Fruit fly (Drosophila melanogaster): ENCODE results near the gene CG13829.

The CG13829 gene

DNA sequence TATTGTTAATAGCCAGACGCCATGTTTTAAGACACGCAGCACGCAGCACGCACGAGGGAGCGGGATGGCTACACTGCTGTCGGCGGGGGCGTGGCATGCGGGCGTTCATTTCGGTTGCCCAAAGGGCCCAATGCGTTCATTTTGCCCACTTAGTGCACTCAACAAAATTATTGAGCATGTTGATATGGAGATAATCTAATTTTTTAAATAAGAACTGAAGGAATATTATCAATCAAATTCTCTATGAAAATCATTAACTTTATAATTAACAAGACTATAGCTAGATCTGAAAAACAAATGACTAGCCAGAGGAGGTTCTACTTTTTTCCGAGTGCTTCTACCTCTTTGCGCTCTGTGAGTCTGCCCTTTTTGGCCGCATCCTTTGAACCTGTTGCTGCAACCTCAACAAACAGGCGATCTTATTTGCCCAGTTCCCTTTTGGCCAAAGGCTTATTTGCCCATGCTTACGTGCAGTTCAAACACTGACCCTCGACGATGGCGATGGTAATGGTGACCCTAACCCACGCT, 27.8 kb downstream of the CG13829 start:
- no peak for TF ChIP-seq CTCF (optimal IDR thresholded peaks at IDR 0.05)
- no peak for TF ChIP-seq CG8478 (optimal IDR thresholded peaks at IDR 0.05)

DNA sequence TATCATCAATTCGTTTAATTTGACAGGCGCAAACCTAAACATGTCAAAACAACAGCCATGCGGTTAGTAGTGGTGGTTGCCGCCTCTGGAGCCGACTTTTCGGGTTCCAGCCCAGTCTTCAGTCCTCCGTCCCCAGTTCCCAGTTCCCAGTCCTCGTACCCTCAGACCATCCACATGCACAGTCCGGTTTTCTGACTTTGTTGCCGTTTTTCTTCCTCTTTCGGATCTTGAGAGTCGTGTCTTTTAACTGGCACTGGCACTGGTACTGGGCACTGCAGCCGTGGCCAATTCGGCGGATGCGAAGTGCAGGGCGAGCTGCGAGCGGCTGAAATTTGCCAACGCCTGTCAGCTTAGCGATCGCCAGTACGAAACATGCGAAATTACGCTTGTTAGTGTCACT, 28.8 kb downstream of the CG13829 start:
- TF ChIP-seq CG8478 (optimal IDR thresholded peaks at IDR 0.05) (no peak), CTCF (optimal IDR thresholded peaks at IDR 0.05) (no peak)

DNA sequence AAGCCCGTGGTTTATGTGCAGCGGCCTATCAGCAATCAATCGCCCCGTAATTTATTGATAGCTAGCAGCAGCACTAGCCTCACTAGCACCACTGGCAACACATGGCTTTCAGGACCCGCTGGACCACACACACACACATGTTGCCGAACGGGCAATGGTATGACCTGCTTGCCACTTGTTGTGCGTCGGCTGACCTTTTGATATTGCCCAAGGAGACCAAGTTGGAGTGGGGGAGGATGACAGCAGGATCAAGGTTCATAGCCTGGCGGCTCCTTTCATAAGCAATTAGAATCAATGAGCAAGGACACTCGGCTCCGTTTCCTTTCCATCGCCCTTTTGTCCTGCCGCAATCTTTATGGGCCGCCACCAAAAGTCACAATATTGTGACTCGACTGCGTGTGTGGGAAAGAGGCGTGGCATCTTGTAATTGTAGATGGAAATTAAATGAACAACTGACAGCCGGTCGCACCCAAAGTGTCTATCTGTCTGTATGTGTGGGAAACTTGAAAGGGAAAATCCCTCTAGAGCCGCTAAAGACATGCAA, 29.7 kb downstream of the CG13829 start:
- TF ChIP-seq CG8478 (optimal IDR thresholded peaks at IDR 0.05), result no peak
- no peak for TF ChIP-seq CTCF (optimal IDR thresholded peaks at IDR 0.05)

DNA sequence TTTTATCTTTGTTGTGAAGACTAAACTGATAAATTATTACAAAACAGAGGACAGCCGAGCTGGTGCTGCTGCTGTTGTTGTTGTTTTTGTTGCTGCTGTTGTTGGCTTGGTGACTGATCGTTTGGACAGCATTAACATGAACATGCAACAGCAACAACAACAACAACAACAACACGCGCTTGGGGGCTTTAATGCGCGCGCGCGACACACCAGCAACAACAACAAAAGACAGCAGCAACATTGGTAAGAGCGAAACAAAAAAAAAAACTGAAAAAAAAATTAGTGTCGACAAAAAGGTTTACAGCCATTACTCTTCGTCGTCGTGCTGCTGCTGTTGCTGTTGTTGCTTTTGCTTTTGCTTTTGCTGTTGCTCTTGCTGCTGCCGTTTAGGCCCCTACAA, 30.3 kb downstream of the CG13829 start:
- TF ChIP-seq CTCF (optimal IDR thresholded peaks at IDR 0.05), result no peak
- TF ChIP-seq CG8478 (optimal IDR thresholded peaks at IDR 0.05), result no peak

DNA sequence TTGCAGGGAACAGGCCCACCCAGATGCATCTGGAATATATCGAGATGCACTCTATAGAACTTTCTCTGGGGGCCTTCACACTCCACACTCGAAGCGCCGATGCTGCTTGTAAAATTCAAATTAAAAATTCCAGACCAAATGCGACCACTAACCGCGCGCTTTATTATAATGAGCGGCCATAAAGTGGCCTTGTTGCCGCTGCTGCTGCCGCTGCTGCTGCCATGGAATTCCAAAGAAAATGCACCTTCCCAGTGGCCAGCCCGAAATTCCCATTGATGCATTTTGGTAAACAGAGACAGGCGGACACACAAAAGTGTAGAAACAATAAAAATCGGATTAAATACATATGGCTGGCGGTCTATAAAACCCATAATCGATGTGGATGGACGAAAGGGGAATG, 31.0 kb downstream of the CG13829 start:
- no peak for TF ChIP-seq CTCF (optimal IDR thresholded peaks at IDR 0.05)
- TF ChIP-seq CG8478 (optimal IDR thresholded peaks at IDR 0.05), result no peak

DNA sequence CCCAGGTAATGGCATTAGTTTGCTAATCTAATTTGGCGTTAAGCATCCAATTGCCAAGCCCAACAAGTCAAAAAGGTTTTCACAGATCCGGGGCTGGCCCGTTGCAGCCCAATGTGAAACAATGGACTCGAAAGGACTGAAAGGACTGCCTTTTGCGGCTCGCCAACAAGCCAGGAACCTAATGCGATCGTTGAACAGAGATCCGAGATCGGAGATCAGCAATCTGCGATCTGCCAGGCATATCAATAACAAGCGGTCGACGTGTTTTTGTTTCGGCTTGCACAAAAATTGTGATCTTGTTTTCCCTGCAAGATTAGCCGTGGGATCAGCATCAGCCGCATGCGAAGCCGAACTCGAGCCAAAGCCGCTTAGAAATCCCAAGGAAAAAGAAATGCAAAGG, 31.5 kb downstream of the CG13829 start:
- TF ChIP-seq CTCF (optimal IDR thresholded peaks at IDR 0.05), result no peak

DNA sequence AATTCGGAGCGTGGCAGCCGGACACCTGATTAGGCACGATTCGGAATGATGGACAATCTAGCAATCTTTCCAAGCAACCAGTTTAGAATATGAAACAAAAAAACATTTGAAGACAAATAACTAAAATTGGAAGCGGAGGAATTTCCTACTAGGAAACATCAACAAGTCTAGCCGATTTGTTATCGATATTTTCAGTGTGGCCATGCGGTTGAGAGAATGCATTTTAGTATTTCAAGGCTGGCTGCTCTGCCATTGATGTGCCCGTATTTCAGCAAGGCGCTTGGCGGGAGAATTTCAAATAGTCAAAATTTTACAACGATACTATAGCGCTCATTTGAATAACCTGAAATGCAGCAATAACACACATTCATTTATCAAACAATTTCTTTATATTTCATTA, 33.3 kb downstream of the CG13829 start, which contains the start of gene CG31457:
Gene CG31457, minus strand, starts transcription at position 186 of the 400 bp plus-strand sequence.
- no peak for TF ChIP-seq CG8478 (optimal IDR thresholded peaks at IDR 0.05)
- peak; percentile 49 to 50 for TF ChIP-seq CTCF (optimal IDR thresholded peaks at IDR 0.05)

DNA sequence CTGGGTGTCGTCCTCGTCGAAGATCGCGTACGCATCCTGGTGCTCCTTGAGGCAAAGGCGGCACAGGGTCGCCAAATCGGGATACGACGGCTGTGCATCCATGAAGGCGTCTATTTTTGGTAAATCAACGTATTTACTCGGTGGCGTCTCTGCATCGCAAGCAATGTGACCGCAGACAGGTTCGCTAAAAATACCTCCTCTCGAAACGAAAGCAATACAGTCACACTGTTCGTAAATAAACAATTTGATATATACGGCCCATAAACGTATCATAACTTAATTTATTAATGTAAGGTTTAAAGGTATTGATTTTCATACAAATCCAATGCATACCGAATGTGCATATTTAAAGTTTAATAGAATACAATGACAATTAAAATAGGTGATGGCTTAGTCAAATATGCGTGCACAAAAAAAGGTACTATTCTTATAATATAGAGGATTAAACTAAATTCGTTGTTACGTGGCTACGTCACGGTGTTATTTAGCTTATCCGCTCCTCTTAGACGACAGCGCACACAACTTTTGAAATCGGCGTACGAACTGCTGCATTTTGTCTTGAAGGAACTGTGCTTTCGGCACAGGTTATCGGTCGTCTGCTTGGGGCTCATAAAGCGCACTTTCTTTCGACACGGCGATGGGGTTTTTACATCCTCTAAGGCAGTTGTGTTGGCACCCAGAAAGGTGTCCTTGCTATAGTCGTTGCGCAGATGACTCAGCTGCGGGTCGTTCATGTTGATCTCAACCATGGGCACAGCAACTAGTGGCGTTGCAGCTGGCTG, 34.7 kb downstream of the CG13829 start, which contains the start of gene CG31365:
Gene CG31365, minus strand, starts transcription at position 182 of the 782 bp plus-strand sequence.
- TF ChIP-seq CG8478 (optimal IDR thresholded peaks at IDR 0.05), result no peak
- TF ChIP-seq CTCF (optimal IDR thresholded peaks at IDR 0.05), result no peak

DNA sequence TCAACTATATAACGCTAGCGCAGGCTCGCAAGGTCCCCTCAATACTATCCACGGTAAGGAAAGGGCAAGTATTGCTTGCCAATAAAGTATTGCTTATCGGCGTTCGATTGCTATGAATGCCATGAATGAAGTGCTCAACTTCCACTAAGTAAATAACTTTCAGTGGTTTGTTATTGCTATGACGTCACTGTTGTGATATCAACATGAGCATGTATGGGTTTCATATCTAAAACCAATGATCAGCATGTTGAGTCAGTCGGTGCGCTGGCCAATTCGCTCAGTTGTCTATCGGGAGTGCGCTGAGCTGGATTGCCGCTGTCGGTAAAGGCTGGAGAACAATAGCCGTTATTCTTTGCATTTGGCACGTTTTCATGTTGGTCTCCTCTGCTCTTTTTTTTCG, 40.2 kb downstream of the CG13829 start:
- TF ChIP-seq CTCF (optimal IDR thresholded peaks at IDR 0.05), result no peak

DNA sequence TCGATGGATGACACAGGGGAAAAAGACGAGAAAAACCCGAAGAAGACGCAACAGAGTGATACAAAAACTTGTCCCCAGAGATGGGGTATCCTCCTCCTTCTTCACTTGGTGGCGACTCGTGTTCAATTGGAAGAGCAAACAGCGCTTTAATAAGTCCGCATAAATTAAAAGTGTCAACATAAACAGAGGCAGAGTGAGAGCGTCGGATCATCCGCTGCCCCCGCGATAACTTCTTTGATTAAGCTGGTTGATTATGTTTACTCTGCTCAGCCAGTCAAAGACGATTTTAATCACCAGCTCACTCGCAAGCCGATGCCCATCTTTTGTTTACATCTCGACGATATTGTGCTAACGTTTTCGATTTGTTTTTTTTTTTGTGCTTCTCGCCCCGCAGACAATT, 41.3 kb downstream of the CG13829 start:
- TF ChIP-seq CTCF (optimal IDR thresholded peaks at IDR 0.05), result no peak
- TF ChIP-seq CG8478 (optimal IDR thresholded peaks at IDR 0.05), result no peak

DNA sequence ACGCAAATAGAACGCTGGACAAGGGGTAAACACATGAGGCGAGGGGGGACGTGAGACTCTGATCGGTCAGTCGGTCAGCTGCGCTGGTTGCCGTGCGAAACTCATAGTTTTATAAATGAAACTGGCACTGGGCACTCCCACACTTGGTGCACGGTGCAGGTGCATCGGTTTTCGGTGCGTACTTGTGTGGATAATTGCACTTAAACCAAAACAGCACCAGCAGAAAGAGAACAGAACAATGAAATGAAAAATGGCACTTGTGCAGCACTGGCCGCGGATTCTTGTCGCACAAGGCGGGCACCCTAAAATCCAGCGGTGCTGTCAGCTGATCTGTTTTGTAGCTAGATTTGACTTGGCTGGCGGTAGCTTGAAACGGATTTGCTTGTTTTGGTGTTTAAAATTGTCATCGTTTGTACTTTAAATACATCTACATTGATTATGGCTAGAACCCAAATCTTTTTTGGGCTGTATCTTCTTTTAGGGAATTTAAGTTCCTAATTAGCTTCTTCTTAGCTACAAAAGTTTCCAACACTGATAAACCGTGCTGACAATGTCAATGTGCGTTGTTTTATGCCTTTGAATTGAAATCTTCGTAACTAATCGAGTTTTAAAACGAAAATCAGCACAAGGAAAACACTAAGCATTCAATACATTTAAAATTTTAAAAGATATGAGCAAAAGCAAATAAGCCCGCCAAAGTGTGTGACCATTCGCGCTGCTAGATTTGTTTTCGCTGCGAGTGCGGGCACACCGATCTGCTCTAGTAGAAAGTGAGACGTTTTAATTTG, 43.3 kb downstream of the CG13829 start, which contains the start of the genes Rassf and CenB1A:
Gene Rassf, minus strand, starts transcription at position 249 of the 788 bp plus-strand sequence.
Gene CenB1A, plus strand, starts transcription at position 718 of the 788 bp plus-strand sequence.
- TF ChIP-seq CG8478 (optimal IDR thresholded peaks at IDR 0.05) (no peak), CTCF (optimal IDR thresholded peaks at IDR 0.05) (no peak)

DNA sequence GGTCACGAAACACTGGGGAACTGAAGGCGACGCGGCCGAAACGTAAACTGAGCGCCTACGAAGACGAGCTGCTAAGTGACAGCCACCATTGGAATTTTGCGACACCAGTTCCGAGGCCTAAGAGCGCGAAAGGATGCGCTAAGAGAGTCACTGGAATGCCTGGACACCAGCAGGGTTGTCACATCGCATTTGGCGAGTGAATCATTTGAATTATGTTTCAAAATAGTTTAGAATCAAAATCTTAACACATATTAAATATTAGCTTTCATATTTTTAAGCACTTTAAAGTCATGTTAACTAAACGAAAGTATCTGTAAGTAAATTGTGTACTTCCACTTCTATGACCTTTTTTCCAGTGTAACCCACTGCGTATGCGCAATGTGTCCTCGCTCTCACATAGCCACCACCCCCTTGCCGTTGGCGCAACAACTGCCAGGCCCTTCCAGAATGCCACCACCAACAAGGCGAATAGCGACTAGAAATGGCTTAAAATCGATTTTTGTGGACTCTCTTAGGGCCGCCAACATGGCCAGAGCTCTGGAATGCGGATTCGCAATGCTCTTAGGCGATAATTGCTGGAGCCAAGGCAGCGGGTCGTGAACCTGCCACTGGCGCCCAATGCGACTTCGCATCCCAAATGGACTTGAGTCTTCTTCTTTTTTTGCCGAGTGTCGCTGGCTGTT, 48.3 kb downstream of the CG13829 start, which contains the start of gene Cow:
Gene Cow, minus strand, starts transcription at position 51 of the 683 bp plus-strand sequence.
- TF ChIP-seq CTCF (optimal IDR thresholded peaks at IDR 0.05) (no peak), CG8478 (optimal IDR thresholded peaks at IDR 0.05) (no peak)

DNA sequence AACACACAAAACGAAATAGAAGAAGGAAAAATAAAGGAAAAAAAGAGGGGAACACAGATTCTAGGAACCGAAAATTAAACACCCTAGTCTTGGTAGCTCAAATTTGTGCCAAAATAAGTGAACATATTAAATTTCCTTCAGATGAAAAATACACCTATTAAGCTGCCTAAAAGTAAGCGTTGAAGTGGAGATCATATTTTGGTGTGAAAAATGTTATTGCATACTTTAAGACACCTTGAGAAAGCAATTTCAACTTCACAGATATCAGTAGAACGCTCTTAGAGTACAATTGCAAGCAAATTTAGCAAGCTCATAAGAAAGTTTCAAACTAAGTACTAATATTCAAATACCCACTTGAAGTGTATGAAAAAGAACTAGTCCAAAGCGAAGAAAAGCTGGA, 50.4 kb downstream of the CG13829 start:
- TF ChIP-seq CG8478 (optimal IDR thresholded peaks at IDR 0.05), result no peak
